Fruit fly (Drosophila melanogaster): ENCODE measurements around the gene corto.

The corto gene

dm6 chr3R:5089514-5090259 lies 2.8 kb upstream of the corto start:
- TF ChIP-seq CTCF (optimal IDR thresholded peaks at IDR 0.05) = no peak
- no peak for TF ChIP-seq CG8478 (optimal IDR thresholded peaks at IDR 0.05)

- TF ChIP-seq CTCF (optimal IDR thresholded peaks at IDR 0.05) = peak; percentile 19 to 57
- TF ChIP-seq CG8478 (optimal IDR thresholded peaks at IDR 0.05) = no peak
Observed at dm6 chr3R:5087833-5088262, 976 bp upstream of the corto start.

- TF ChIP-seq CTCF (optimal IDR thresholded peaks at IDR 0.05) (no peak), CG8478 (optimal IDR thresholded peaks at IDR 0.05) (no peak)
Observed at dm6 chr3R:5086471-5086821, 426 bp downstream of the corto start.

- TF ChIP-seq CG8478 (optimal IDR thresholded peaks at IDR 0.05) = no peak
- no peak for TF ChIP-seq CTCF (optimal IDR thresholded peaks at IDR 0.05)
Observed at dm6 chr3R:5085381-5085780, 1.5 kb downstream of the corto start.

dm6 chr3R:5084413-5084812 lies 2.5 kb downstream of the corto start:
- TF ChIP-seq CG8478 (optimal IDR thresholded peaks at IDR 0.05) (no peak), CTCF (optimal IDR thresholded peaks at IDR 0.05) (no peak)

dm6 chr3R:5082955-5083537 lies 3.8 kb downstream of the corto start:
- no peak for TF ChIP-seq CTCF (optimal IDR thresholded peaks at IDR 0.05)
- no peak for TF ChIP-seq CG8478 (optimal IDR thresholded peaks at IDR 0.05)

- TF ChIP-seq CTCF (optimal IDR thresholded peaks at IDR 0.05) (no peak), CG8478 (optimal IDR thresholded peaks at IDR 0.05) (no peak)
Observed at dm6 chr3R:5081671-5082070, 5.2 kb downstream of the corto start.

dm6 chr3R:5080538-5080838 lies 6.4 kb downstream of the corto start:
- TF ChIP-seq CG8478 (optimal IDR thresholded peaks at IDR 0.05) (no peak), CTCF (optimal IDR thresholded peaks at IDR 0.05) (no peak)

- TF ChIP-seq CTCF (optimal IDR thresholded peaks at IDR 0.05) (no peak), CG8478 (optimal IDR thresholded peaks at IDR 0.05) (no peak)
Observed at dm6 chr3R:5079786-5080537, 6.9 kb downstream of the corto start.

- no peak for TF ChIP-seq CG8478 (optimal IDR thresholded peaks at IDR 0.05)
- TF ChIP-seq CTCF (optimal IDR thresholded peaks at IDR 0.05) = no peak
Observed at dm6 chr3R:5076835-5077710, 9.8 kb downstream of the corto start.

- no peak for TF ChIP-seq CG8478 (optimal IDR thresholded peaks at IDR 0.05)
- TF ChIP-seq CTCF (optimal IDR thresholded peaks at IDR 0.05) = no peak
Observed at dm6 chr3R:5075934-5076834, 10.7 kb downstream of the corto start.

dm6 chr3R:5073809-5074208 lies 13.1 kb downstream of the corto start:
- TF ChIP-seq CG8478 (optimal IDR thresholded peaks at IDR 0.05) = no peak
- TF ChIP-seq CTCF (optimal IDR thresholded peaks at IDR 0.05) = no peak

dm6 chr3R:5067380-5067779 lies 19.5 kb downstream of the corto start:
- TF ChIP-seq CG8478 (optimal IDR thresholded peaks at IDR 0.05) (no peak), CTCF (optimal IDR thresholded peaks at IDR 0.05) (no peak)

dm6 chr3R:5066528-5067167 lies 20.2 kb downstream of the corto start:
- TF ChIP-seq CTCF (optimal IDR thresholded peaks at IDR 0.05) (no peak), CG8478 (optimal IDR thresholded peaks at IDR 0.05) (no peak)
